Fruit fly (Drosophila melanogaster) whole organism, prepupa: Measurements from ENCODE around the gene NijB.

Experiments used
- Gug ChIP-seq: fragments of 200-800 bp; sonication (Bioruptor generic); IDR thresholded peaks from 2 replicates; pipeline ENCODE4 v1.3.6; 2022; ENCODE audit warnings: missing biosample characterization, missing genetic modification characterization
- spab ChIP-seq: fragments of 200-800 bp; sonication (Bioruptor generic); optimal IDR thresholded peaks from 2 replicates; lab custom pipeline; 2017; ENCODE audit warnings: missing biosample characterization, mild to moderate bottlenecking, missing genetic modification characterization, missing genetic modification reagents

DNA sequence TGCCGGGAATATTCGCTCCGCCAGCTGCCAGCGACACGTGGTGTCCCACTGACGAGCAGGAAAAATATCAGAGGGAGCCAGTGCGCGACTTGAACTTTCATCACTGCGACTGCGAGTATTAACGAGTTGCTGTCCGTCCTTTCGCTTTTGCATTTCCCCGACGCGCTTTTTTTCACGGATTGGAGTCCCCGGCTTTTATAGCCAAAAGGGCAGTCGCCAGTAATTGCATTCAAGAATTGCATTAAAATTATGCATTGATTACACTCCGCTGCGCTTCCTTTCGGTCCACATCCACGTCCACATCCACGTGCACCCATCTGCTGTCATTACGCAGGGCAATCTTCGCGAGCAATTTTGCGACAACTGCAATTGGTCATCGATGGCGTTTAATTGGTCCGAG lies 18.9 kb downstream of the NijB start, which contains the start of gene Ir75d:
- no peak for TF ChIP-seq spab (GFP tag; lab: Kevin White, UChicago)
- TF ChIP-seq Gug (GFP tag; lab: Robert Waterston, UW): no peak
